Worm (Caenorhabditis elegans) whole organism, L2 larva: Measurements from ENCODE around the gene T13H5.8.
A peak's percentile ranks its signal among the peaks of the same experiment; 100 is the strongest.

Experiments used
- C34F6.9 ChIP-seq: fragments of 150-350 bp; optimal IDR thresholded peaks from 2 replicates; lab custom pipeline; 2014; ENCODE audit warnings: missing biosample characterization, missing genetic modification characterization
- F13H6.1 ChIP-seq: sonication (generic microtip); optimal IDR thresholded peaks from 2 replicates; lab custom pipeline; 2016; ENCODE audit warnings: missing genetic modification characterization, missing compliant biosample characterization
- R02D3.7 ChIP-seq: fragments of 150-350 bp; optimal IDR thresholded peaks from 2 replicates; lab custom pipeline; 2014; ENCODE audit warnings: missing biosample characterization, missing genetic modification characterization
- Y55F3AM.14 ChIP-seq: fragments of 200-800 bp; sonication (Bioruptor generic); optimal IDR thresholded peaks from 2 replicates; lab custom pipeline; 2018; ENCODE audit warnings: mild to moderate bottlenecking, missing genetic modification characterization, missing compliant biosample characterization
- ZK546.5 ChIP-seq: sonication (generic microtip); optimal IDR thresholded peaks from 2 replicates; lab custom pipeline; 2017; ENCODE audit warnings: missing biosample characterization, missing genetic modification characterization
- alr-1 ChIP-seq: fragments of 150-350 bp; optimal IDR thresholded peaks from 2 replicates; lab custom pipeline; 2014; ENCODE audit warnings: missing biosample characterization, missing genetic modification characterization
- aly-2 ChIP-seq: fragments of 150-350 bp; optimal IDR thresholded peaks from 2 replicates; lab custom pipeline; 2014; ENCODE audit warnings: missing biosample characterization, missing genetic modification characterization
- ama-1 ChIP-seq: fragments of 150-350 bp; optimal IDR thresholded peaks from 2 replicates; lab custom pipeline; 2018; ENCODE audit warnings: inconsistent platforms
- blmp-1 ChIP-seq: sonication (generic microtip); optimal IDR thresholded peaks from 2 replicates; lab custom pipeline; 2017; ENCODE audit warnings: missing genetic modification characterization, mild to moderate bottlenecking, missing compliant biosample characterization, antibody characterized with exemption, moderate library complexity; ENCODE audit not compliant: insufficient read depth
- ceh-16 ChIP-seq: fragments of 150-350 bp; optimal IDR thresholded peaks from 2 replicates; lab custom pipeline; 2014; ENCODE audit warnings: missing biosample characterization, missing genetic modification characterization
- ceh-82 ChIP-seq: fragments of 150-350 bp; optimal IDR thresholded peaks from 2 replicates; lab custom pipeline; 2014; ENCODE audit warnings: missing biosample characterization, missing genetic modification characterization
- crh-2 ChIP-seq: sonication (generic microtip); optimal IDR thresholded peaks from 2 replicates; lab custom pipeline; 2017; ENCODE audit warnings: missing biosample characterization, missing genetic modification characterization
- dmd-4 ChIP-seq: sonication (generic microtip); optimal IDR thresholded peaks from 2 replicates; lab custom pipeline; 2017; ENCODE audit warnings: missing biosample characterization, missing genetic modification characterization
- egl-27 ChIP-seq: sonication (generic microtip); optimal IDR thresholded peaks from 3 replicates; lab custom pipeline; 2017; ENCODE audit warnings: missing biosample characterization, missing genetic modification reagents, missing genetic modification characterization
- elt-1 ChIP-seq: fragments of 150-350 bp; optimal IDR thresholded peaks from 2 replicates; lab custom pipeline; 2014; ENCODE audit warnings: missing biosample characterization, missing genetic modification characterization
- elt-3 ChIP-seq: sonication (generic microtip); optimal IDR thresholded peaks from 2 replicates; lab custom pipeline; 2017; ENCODE audit warnings: missing biosample characterization, missing genetic modification characterization
- fos-1 ChIP-seq: fragments of 150-350 bp; optimal IDR thresholded peaks from 2 replicates; lab custom pipeline; 2014; ENCODE audit warnings: missing biosample characterization, missing genetic modification characterization
- gmeb-1 ChIP-seq: fragments of 150-350 bp; optimal IDR thresholded peaks from 2 replicates; lab custom pipeline; 2014; ENCODE audit warnings: missing biosample characterization, missing genetic modification characterization
- lin-11 ChIP-seq: fragments of 150-350 bp; sonication (generic microtip); optimal IDR thresholded peaks from 2 replicates; lab custom pipeline; 2014; ENCODE audit warnings: missing biosample characterization, missing genetic modification characterization, inconsistent platforms, mixed read lengths
- lin-13 ChIP-seq: fragments of 150-350 bp; optimal IDR thresholded peaks from 2 replicates; lab custom pipeline; 2014; ENCODE audit warnings: missing biosample characterization, missing genetic modification reagents, missing genetic modification characterization
- lin-39 ChIP-seq: fragments of 150-350 bp; optimal IDR thresholded peaks from 2 replicates; lab custom pipeline; 2014; ENCODE audit warnings: missing biosample characterization, missing genetic modification reagents, missing genetic modification characterization
- lsy-2 ChIP-seq, 2 experiments: fragments of 150-350 bp in 1 of 2; sonication (generic microtip) in 1 of 2; optimal IDR thresholded peaks; 2 replicates each; lab custom pipeline; 2014 to 2017; ENCODE audit warnings: missing biosample characterization in 2 of 2, missing genetic modification characterization in 2 of 2
- mab-5 ChIP-seq: fragments of 150-350 bp; optimal IDR thresholded peaks from 2 replicates; lab custom pipeline; 2014; ENCODE audit warnings: missing biosample characterization, missing genetic modification characterization
- mbf-1 ChIP-seq: sonication (generic microtip); optimal IDR thresholded peaks from 2 replicates; lab custom pipeline; 2017; ENCODE audit warnings: missing biosample characterization, missing genetic modification characterization
- mdl-1 ChIP-seq, 2 experiments: fragments of 150-350 bp in 1 of 2; sonication (generic microtip) in 1 of 2; optimal IDR thresholded peaks; 2 replicates each; lab custom pipeline; 2017; ENCODE audit warnings: missing biosample characterization in 2 of 2, missing genetic modification characterization in 2 of 2
- nhr-10 ChIP-seq: sonication (generic microtip); optimal IDR thresholded peaks from 2 replicates; lab custom pipeline; 2017; ENCODE audit warnings: missing biosample characterization, missing genetic modification characterization
- nhr-11 ChIP-seq: fragments of 150-350 bp; optimal IDR thresholded peaks from 2 replicates; lab custom pipeline; 2014; ENCODE audit warnings: missing biosample characterization, missing genetic modification characterization
- nhr-12 ChIP-seq: fragments of 150-350 bp; optimal IDR thresholded peaks from 2 replicates; lab custom pipeline; 2014; ENCODE audit warnings: missing biosample characterization, missing genetic modification characterization
- nhr-129 ChIP-seq: fragments of 150-350 bp; optimal IDR thresholded peaks from 2 replicates; lab custom pipeline; 2014; ENCODE audit warnings: missing biosample characterization, missing genetic modification characterization
- nhr-21 ChIP-seq: fragments of 150-350 bp; optimal IDR thresholded peaks from 2 replicates; lab custom pipeline; 2014; ENCODE audit warnings: missing biosample characterization, missing genetic modification characterization
- nhr-23 ChIP-seq: fragments of 150-350 bp; optimal IDR thresholded peaks from 2 replicates; lab custom pipeline; 2014; ENCODE audit warnings: missing biosample characterization, missing genetic modification reagents, missing genetic modification characterization
- nhr-237 ChIP-seq: fragments of 150-350 bp; optimal IDR thresholded peaks from 2 replicates; lab custom pipeline; 2014; ENCODE audit warnings: missing biosample characterization, missing genetic modification characterization
- nhr-25 ChIP-seq: fragments of 150-350 bp; sonication (generic microtip); optimal IDR thresholded peaks from 3 replicates; lab custom pipeline; 2014; ENCODE audit warnings: missing biosample characterization, missing genetic modification characterization
- nhr-6 ChIP-seq: fragments of 150-350 bp; optimal IDR thresholded peaks from 2 replicates; lab custom pipeline; 2014; ENCODE audit warnings: missing biosample characterization, missing genetic modification characterization
- nhr-77 ChIP-seq: fragments of 150-350 bp; optimal IDR thresholded peaks from 2 replicates; lab custom pipeline; 2014; ENCODE audit warnings: missing biosample characterization, missing genetic modification characterization
- peb-1 ChIP-seq: fragments of 150-350 bp; optimal IDR thresholded peaks from 2 replicates; lab custom pipeline; 2014; ENCODE audit warnings: missing biosample characterization, missing genetic modification characterization
- sem-4 ChIP-seq: fragments of 150-350 bp; optimal IDR thresholded peaks from 2 replicates; lab custom pipeline; 2014; ENCODE audit warnings: missing biosample characterization, missing genetic modification reagents, missing genetic modification characterization
- skn-1 ChIP-seq: sonication (generic microtip); optimal IDR thresholded peaks from 2 replicates; lab custom pipeline; 2017; ENCODE audit warnings: missing biosample characterization, missing genetic modification characterization
- sma-3 ChIP-seq: sonication (generic microtip); optimal IDR thresholded peaks from 2 replicates; lab custom pipeline; 2016; ENCODE audit warnings: missing genetic modification reagents, missing genetic modification characterization, missing compliant biosample characterization
- sma-9 ChIP-seq, 2 experiments: fragments of 150-350 bp in 1 of 2; sonication (generic microtip) in 1 of 2; optimal IDR thresholded peaks; 2 replicates each; lab custom pipeline; 2014 to 2016; ENCODE audit warnings: missing genetic modification characterization in 2 of 2, mild to moderate bottlenecking in 1 of 2, missing biosample characterization in 1 of 2, missing compliant biosample characterization in 1 of 2, missing genetic modification reagents in 1 of 2, moderate library complexity in 1 of 2
- snpc-4 ChIP-seq: fragments of 150-350 bp; optimal IDR thresholded peaks from 2 replicates; lab custom pipeline; 2014; ENCODE audit warnings: missing biosample characterization, missing genetic modification characterization
- unc-39 ChIP-seq: fragments of 150-350 bp; optimal IDR thresholded peaks from 2 replicates; lab custom pipeline; 2014; ENCODE audit warnings: missing biosample characterization, missing genetic modification characterization
- unc-55 ChIP-seq: fragments of 150-350 bp; sonication (generic microtip); optimal IDR thresholded peaks from 3 replicates; lab custom pipeline; 2014; ENCODE audit warnings: missing biosample characterization, missing genetic modification reagents, missing genetic modification characterization
- unc-62 ChIP-seq: fragments of 150-350 bp; optimal IDR thresholded peaks from 2 replicates; lab custom pipeline; 2014; ENCODE audit warnings: missing biosample characterization, missing genetic modification reagents, missing genetic modification characterization
- zag-1 ChIP-seq: fragments of 150-350 bp; optimal IDR thresholded peaks from 2 replicates; lab custom pipeline; 2014; ENCODE audit warnings: missing biosample characterization, missing genetic modification characterization
- ztf-1 ChIP-seq: fragments of 200-800 bp; sonication (Bioruptor generic); conservative IDR thresholded peaks from 2 replicates; pipeline ENCODE4 v1.3.6; 2022; ENCODE audit warnings: missing genetic modification characterization, missing compliant biosample characterization
- ztf-11 ChIP-seq: sonication (generic microtip); optimal IDR thresholded peaks from 2 replicates; lab custom pipeline; 2017; ENCODE audit warnings: missing biosample characterization, missing genetic modification characterization

The T13H5.8 gene

ce11 chrII:8516783-8517182 is 1.5 kb upstream of the T13H5.8 start, which contains the start of gene rnh-2 (continued):
- TF ChIP-seq skn-1 (tag; lab: Kevin White, UChicago): peak; percentile 3
- TF ChIP-seq nhr-21 (tag; lab: Kevin White, UChicago): peak; percentile 5
- TF ChIP-seq nhr-12 (tag; lab: Kevin White, UChicago): no peak
- TF ChIP-seq egl-27 (tag; lab: Kevin White, UChicago): no peak
- peak; percentile 66 for TF ChIP-seq sma-3 (GFP tag; lab: Kevin White, UChicago)
- no peak for TF ChIP-seq ztf-1 (GFP tag; lab: Robert Waterston, UW)
- no peak for TF ChIP-seq ama-1
- no peak for TF ChIP-seq R02D3.7 (tag; lab: Kevin White, UChicago)
- peak; percentile 70 for TF ChIP-seq lin-13
- TF ChIP-seq zag-1 (tag; lab: Kevin White, UChicago): no peak

ce11 chrII:8520625-8521024 is 2.3 kb downstream of the T13H5.8 start, which contains the start of gene cht-2:
Gene cht-2, plus strand, starts transcription at chrII:8520925.
- no peak for TF ChIP-seq nhr-237 (tag; lab: Kevin White, UChicago)
- TF ChIP-seq nhr-129 (tag; lab: Kevin White, UChicago): no peak
- no peak for TF ChIP-seq R02D3.7 (tag; lab: Kevin White, UChicago)
- no peak for TF ChIP-seq ztf-1 (GFP tag; lab: Robert Waterston, UW)
- no peak for TF ChIP-seq egl-27 (tag; lab: Kevin White, UChicago)
- TF ChIP-seq ztf-11 (tag; lab: Kevin White, UChicago): no peak
- TF ChIP-seq peb-1: no peak
- no peak for TF ChIP-seq elt-1

- TF ChIP-seq sem-4 (tag; lab: Kevin White, UChicago) (peak; percentile 11), nhr-11 (no peak), lsy-2 (tag; optimal IDR thresholded peaks at IDR 0.05; lab: Kevin White, UChicago) (peak in 1 of 2 experiments; percentile 74), ama-1 (no peak), sma-9 (GFP tag; optimal IDR thresholded peaks at IDR 0.05; lab: Kevin White, UChicago) (peak; percentile 16), sma-9 (tag; optimal IDR thresholded peaks at IDR 0.05; lab: Kevin White, UChicago) (no peak), alr-1 (no peak), egl-27 (tag; lab: Kevin White, UChicago) (no peak), unc-62 (GFP tag; lab: Kevin White, UChicago) (no peak), nhr-10 (tag; lab: Kevin White, UChicago) (no peak), nhr-129 (tag; lab: Kevin White, UChicago) (no peak), crh-2 (tag; lab: Kevin White, UChicago) (peak; percentile 15), ceh-82 (tag; lab: Kevin White, UChicago) (no peak), nhr-6 (tag; lab: Kevin White, UChicago) (no peak), unc-55 (GFP tag; lab: Kevin White, UChicago) (peak; percentile 57), elt-3 (tag; lab: Kevin White, UChicago) (no peak), dmd-4 (no peak), nhr-25 (no peak), snpc-4 (tag; lab: Kevin White, UChicago) (no peak), fos-1 (tag; lab: Kevin White, UChicago) (no peak), nhr-23 (tag; lab: Kevin White, UChicago) (no peak), mbf-1 (tag; lab: Kevin White, UChicago) (no peak), peb-1 (no peak), blmp-1 (tag; lab: Kevin White, UChicago) (no peak), lin-13 (no peak), ZK546.5 (no peak), nhr-21 (tag; lab: Kevin White, UChicago) (no peak), skn-1 (tag; lab: Kevin White, UChicago) (no peak), C34F6.9 (tag; lab: Kevin White, UChicago) (no peak), mdl-1 (tag; optimal IDR thresholded peaks at IDR 0.05; lab: Kevin White, UChicago) (no peak), lin-11 (tag; lab: Kevin White, UChicago) (no peak), nhr-237 (tag; lab: Kevin White, UChicago) (no peak), gmeb-1 (tag; lab: Kevin White, UChicago) (peak; percentile 28), ceh-16 (tag; lab: Kevin White, UChicago) (no peak), elt-1 (no peak), unc-39 (tag; lab: Kevin White, UChicago) (no peak), ztf-11 (tag; lab: Kevin White, UChicago) (no peak), Y55F3AM.14 (GFP tag; lab: Kevin White, UChicago) (no peak), lin-39 (tag; lab: Kevin White, UChicago) (no peak), sma-3 (GFP tag; lab: Kevin White, UChicago) (peak; percentile 13), nhr-77 (no peak), mab-5 (no peak), R02D3.7 (tag; lab: Kevin White, UChicago) (no peak), F13H6.1 (peak; percentile 34), zag-1 (tag; lab: Kevin White, UChicago) (no peak), ztf-1 (GFP tag; lab: Robert Waterston, UW) (no peak), aly-2 (no peak)
These were observed 6.9 kb downstream of the T13H5.8 start, which contains the start of the genes prp-9 and mrps-18B for ce11 chrII:8525133-8525736. Gene prp-9, minus strand, starts transcription at chrII:8525396. Gene mrps-18B, plus strand, starts transcription at chrII:8525681.
